Fruit fly (Drosophila melanogaster): ENCODE measurements around the gene Trhn.
A peak's percentile ranks its signal among the peaks of the same experiment; 100 is the strongest.

The Trhn gene

dm6 chr3L:1177085-1177484, 15.9 kb downstream of the Trhn start, which contains the start of gene bab2:
bab2 (minus strand) TSS chr3L:1177276.
- TF ChIP-seq CG8301 (tag; optimal IDR thresholded peaks at IDR 0.05) (no peak), CG32121 (GFP tag; IDR thresholded peaks at IDR 0.05) (no peak), fd96Ca (GFP tag; IDR thresholded peaks at IDR 0.05) (no peak), CG4496 (GFP tag; IDR thresholded peaks at IDR 0.05) (peak; percentile 8; the same call in 1 of the 3 replicates), CG15710 (tag; optimal IDR thresholded peaks at IDR 0.05) (no peak), gl (tag; optimal IDR thresholded peaks at IDR 0.05) (no peak), CG13204 (GFP tag; optimal IDR thresholded peaks at IDR 0.05) (peak; percentile 32), EcR (GFP tag; optimal IDR thresholded peaks at IDR 0.05) (peak; percentile 35), rn (GFP tag; IDR thresholded peaks at IDR 0.05) (no peak), CG10348 (GFP tag; IDR thresholded peaks at IDR 0.05) (no peak), CG34367 (tag; optimal IDR thresholded peaks at IDR 0.05) (no peak), CG8159 (tag; optimal IDR thresholded peaks at IDR 0.05) (no peak), Pif1B (GFP tag; optimal IDR thresholded peaks at IDR 0.05) (no peak), Pif1A (GFP tag; optimal IDR thresholded peaks at IDR 0.05) (no peak), Snoo (tag; optimal IDR thresholded peaks at IDR 0.05) (peak; percentile 12), CG12605 (GFP tag; IDR thresholded peaks at IDR 0.05) (peak; percentile 44), CG14655 (GFP tag; optimal IDR thresholded peaks at IDR 0.05) (no peak)

- TF ChIP-seq D1 (tag; optimal IDR thresholded peaks at IDR 0.05) (no peak), rn (GFP tag; IDR thresholded peaks at IDR 0.05) (no peak), EcR (GFP tag; optimal IDR thresholded peaks at IDR 0.05) (no peak), CG13204 (GFP tag; optimal IDR thresholded peaks at IDR 0.05) (no peak), CG4496 (GFP tag; IDR thresholded peaks at IDR 0.05) (no peak), CG8159 (tag; optimal IDR thresholded peaks at IDR 0.05) (no peak), CG15710 (tag; optimal IDR thresholded peaks at IDR 0.05) (no peak), Pif1B (GFP tag; optimal IDR thresholded peaks at IDR 0.05) (no peak), CG34367 (tag; optimal IDR thresholded peaks at IDR 0.05) (no peak), CG9948 (tag; optimal IDR thresholded peaks at IDR 0.05) (no peak), fd96Ca (GFP tag; IDR thresholded peaks at IDR 0.05) (no peak)
These were observed 16.5 kb downstream of the Trhn start for dm6 chr3L:1176515-1176914.

dm6 chr3L:1172858-1173257, 20.1 kb downstream of the Trhn start:
- TF ChIP-seq Pif1A (GFP tag; optimal IDR thresholded peaks at IDR 0.05), result no peak
- no peak for TF ChIP-seq CG15710 (tag; optimal IDR thresholded peaks at IDR 0.05)
- TF ChIP-seq CG9948 (tag; optimal IDR thresholded peaks at IDR 0.05), result no peak
- no peak for TF ChIP-seq CG8159 (tag; optimal IDR thresholded peaks at IDR 0.05)
- TF ChIP-seq CG8301 (tag; optimal IDR thresholded peaks at IDR 0.05), result no peak
- no peak for TF ChIP-seq CG12605 (GFP tag; IDR thresholded peaks at IDR 0.05)
- no peak for TF ChIP-seq EcR (GFP tag; optimal IDR thresholded peaks at IDR 0.05)
- TF ChIP-seq fd96Ca (GFP tag; IDR thresholded peaks at IDR 0.05), result no peak
- no peak for TF ChIP-seq CG13204 (GFP tag; optimal IDR thresholded peaks at IDR 0.05)
- no peak for TF ChIP-seq CG4496 (GFP tag; IDR thresholded peaks at IDR 0.05)
- no peak for TF ChIP-seq CG10348 (GFP tag; IDR thresholded peaks at IDR 0.05)
- no peak for TF ChIP-seq Ets98B (GFP tag; IDR thresholded peaks at IDR 0.05)
- TF ChIP-seq D1 (tag; optimal IDR thresholded peaks at IDR 0.05), result no peak
- no peak for TF ChIP-seq CG34367 (tag; optimal IDR thresholded peaks at IDR 0.05)
- TF ChIP-seq CG32121 (GFP tag; IDR thresholded peaks at IDR 0.05), result no peak
- no peak for TF ChIP-seq Snoo (tag; optimal IDR thresholded peaks at IDR 0.05)
- no peak for TF ChIP-seq rn (GFP tag; IDR thresholded peaks at IDR 0.05)
- TF ChIP-seq CG14655 (GFP tag; optimal IDR thresholded peaks at IDR 0.05), result no peak
- TF ChIP-seq CG17806 (tag; optimal IDR thresholded peaks at IDR 0.05), result no peak
- TF ChIP-seq Pif1B (GFP tag; optimal IDR thresholded peaks at IDR 0.05), result no peak

- TF ChIP-seq CG14655 (GFP tag; optimal IDR thresholded peaks at IDR 0.05) (no peak), CG32121 (GFP tag; IDR thresholded peaks at IDR 0.05) (no peak), D1 (tag; optimal IDR thresholded peaks at IDR 0.05) (no peak), Pif1A (GFP tag; optimal IDR thresholded peaks at IDR 0.05) (no peak), CG12605 (GFP tag; IDR thresholded peaks at IDR 0.05) (no peak), Snoo (tag; optimal IDR thresholded peaks at IDR 0.05) (no peak), CG15710 (tag; optimal IDR thresholded peaks at IDR 0.05) (no peak), CG8301 (tag; optimal IDR thresholded peaks at IDR 0.05) (no peak)
These were observed 22.4 kb downstream of the Trhn start for dm6 chr3L:1170611-1171010.

- TF ChIP-seq CG17806 (tag; optimal IDR thresholded peaks at IDR 0.05) (no peak), CG13204 (GFP tag; optimal IDR thresholded peaks at IDR 0.05) (no peak), Snoo (tag; optimal IDR thresholded peaks at IDR 0.05) (no peak), EcR (GFP tag; optimal IDR thresholded peaks at IDR 0.05) (no peak), Pif1A (GFP tag; optimal IDR thresholded peaks at IDR 0.05) (no peak), D1 (tag; optimal IDR thresholded peaks at IDR 0.05) (no peak), CG14655 (GFP tag; optimal IDR thresholded peaks at IDR 0.05) (no peak), CG32121 (GFP tag; IDR thresholded peaks at IDR 0.05) (no peak), Ets98B (GFP tag; IDR thresholded peaks at IDR 0.05) (no peak), CG9948 (tag; optimal IDR thresholded peaks at IDR 0.05) (no peak), CG8301 (tag; optimal IDR thresholded peaks at IDR 0.05) (no peak), CG10348 (GFP tag; IDR thresholded peaks at IDR 0.05) (no peak), CG4496 (GFP tag; IDR thresholded peaks at IDR 0.05) (no peak), CG12605 (GFP tag; IDR thresholded peaks at IDR 0.05) (no peak), CG15710 (tag; optimal IDR thresholded peaks at IDR 0.05) (no peak)
These were observed 23.4 kb downstream of the Trhn start for dm6 chr3L:1169617-1170016.

- TF ChIP-seq CG8159 (tag; optimal IDR thresholded peaks at IDR 0.05) (no peak), CG17806 (tag; optimal IDR thresholded peaks at IDR 0.05) (no peak), CG8301 (tag; optimal IDR thresholded peaks at IDR 0.05) (no peak), CG10348 (GFP tag; IDR thresholded peaks at IDR 0.05) (no peak), CG4496 (GFP tag; IDR thresholded peaks at IDR 0.05) (no peak), D1 (tag; optimal IDR thresholded peaks at IDR 0.05) (no peak), Ets98B (GFP tag; IDR thresholded peaks at IDR 0.05) (no peak), EcR (GFP tag; optimal IDR thresholded peaks at IDR 0.05) (no peak), Pif1B (GFP tag; optimal IDR thresholded peaks at IDR 0.05) (no peak), CG12605 (GFP tag; IDR thresholded peaks at IDR 0.05) (no peak)
These were observed 24.5 kb downstream of the Trhn start for dm6 chr3L:1168445-1168844.
